Worm (Caenorhabditis elegans) whole organism, young adult: ENCODE data around the gene gck-4.
A peak's percentile ranks its signal among the peaks of the same experiment; 100 is the strongest.

Source experiments
- B0261.1 ChIP-seq: sonication (generic microtip); optimal IDR thresholded peaks from 2 replicates; lab custom pipeline; 2016; ENCODE audit warnings: mild to moderate bottlenecking, missing genetic modification characterization, moderate library complexity, missing compliant biosample characterization
- B0336.3 ChIP-seq: fragments of 200-800 bp; sonication (Bioruptor generic); IDR thresholded peaks from 2 replicates; pipeline ENCODE4 v1.3.6; 2022; ENCODE audit warnings: missing genetic modification characterization, missing compliant biosample characterization
- D2030.7 ChIP-seq: fragments of 200-800 bp; sonication (Bioruptor generic); IDR thresholded peaks from 2 replicates; pipeline ENCODE4 v1.3.6; 2022; ENCODE audit warnings: missing genetic modification reagents, missing genetic modification characterization, missing compliant biosample characterization
- F10E7.11 ChIP-seq: sonication (generic microtip); optimal IDR thresholded peaks from 2 replicates; lab custom pipeline; 2017; ENCODE audit warnings: mild to moderate bottlenecking, missing genetic modification characterization, moderate library complexity, missing compliant biosample characterization
- F49E8.2 ChIP-seq: sonication (generic microtip); optimal IDR thresholded peaks from 3 replicates; lab custom pipeline; 2017; ENCODE audit warnings: missing genetic modification characterization, mild to moderate bottlenecking, missing compliant biosample characterization, antibody characterized with exemption, moderate library complexity; ENCODE audit not compliant: insufficient read depth
- T07F8.4 ChIP-seq: sonication (generic microtip); optimal IDR thresholded peaks from 2 replicates; lab custom pipeline; 2016; ENCODE audit warnings: mild to moderate bottlenecking, missing genetic modification characterization, moderate library complexity, missing compliant biosample characterization
- T26A5.8 ChIP-seq: sonication (generic microtip); optimal IDR thresholded peaks from 2 replicates; lab custom pipeline; 2016; ENCODE audit warnings: missing genetic modification characterization, missing compliant biosample characterization
- Y56A3A.18 ChIP-seq: fragments of 200-800 bp; sonication (Bioruptor generic); IDR thresholded peaks from 2 replicates; pipeline ENCODE4 v1.3.6; 2022; ENCODE audit warnings: missing genetic modification reagents, missing genetic modification characterization, missing compliant biosample characterization
- Y67H2A.10 ChIP-seq: fragments of 200-800 bp; sonication (Bioruptor generic); conservative IDR thresholded peaks from 2 replicates; pipeline ENCODE4 v1.3.6; 2022; ENCODE audit warnings: missing genetic modification reagents, missing genetic modification characterization, missing compliant biosample characterization
- akir-1 ChIP-seq: fragments of 200-800 bp; sonication (Bioruptor generic); optimal IDR thresholded peaks from 2 replicates; lab custom pipeline; 2018; ENCODE audit warnings: mild to moderate bottlenecking, missing genetic modification characterization, moderate library complexity, missing compliant biosample characterization
- aptf-2 ChIP-seq: fragments of 200-800 bp; sonication (Bioruptor generic); conservative IDR thresholded peaks from 2 replicates; pipeline ENCODE4 v1.3.6; 2022; ENCODE audit warnings: missing genetic modification reagents, missing genetic modification characterization, missing compliant biosample characterization
- aptf-3 ChIP-seq: fragments of 200-800 bp; sonication (Bioruptor generic); IDR thresholded peaks from 2 replicates; pipeline ENCODE4 v1.3.6; 2022; ENCODE audit warnings: missing genetic modification characterization, missing compliant biosample characterization
- atf-7 ChIP-seq: sonication (generic microtip); optimal IDR thresholded peaks from 2 replicates; lab custom pipeline; 2017; ENCODE audit warnings: mild to moderate bottlenecking, missing genetic modification characterization, missing compliant biosample characterization
- attf-5 ChIP-seq: fragments of 200-800 bp; sonication (Bioruptor generic); optimal IDR thresholded peaks from 2 replicates; lab custom pipeline; 2018; ENCODE audit warnings: mild to moderate bottlenecking, missing genetic modification characterization, missing compliant biosample characterization
- bed-1 ChIP-seq: fragments of 200-800 bp; sonication (Bioruptor generic); IDR thresholded peaks from 2 replicates; pipeline ENCODE4 v1.3.6; 2022; ENCODE audit warnings: missing genetic modification reagents, missing genetic modification characterization, missing compliant biosample characterization
- ccch-3 ChIP-seq: fragments of 200-800 bp; sonication (Bioruptor generic); optimal IDR thresholded peaks from 2 replicates; lab custom pipeline; 2018; ENCODE audit warnings: mild to moderate bottlenecking, missing genetic modification characterization, missing compliant biosample characterization
- cebp-1 ChIP-seq, 2 experiments: fragments of 200-800 bp in 1 of 2; sonication (Bioruptor generic) in 1 of 2; sonication (generic microtip) in 1 of 2; IDR thresholded peaks in 1 of 2; optimal IDR thresholded peaks in 1 of 2; 2 replicates each; pipeline versions ENCODE4 v1.3.6 to Lab custom; 2017 to 2022; ENCODE audit warnings: missing compliant biosample characterization in 2 of 2, missing genetic modification characterization in 2 of 2, mild to moderate bottlenecking in 1 of 2, missing genetic modification reagents in 1 of 2, moderate library complexity in 1 of 2
- die-1 ChIP-seq: sonication (generic microtip); optimal IDR thresholded peaks from 2 replicates; lab custom pipeline; 2016; ENCODE audit warnings: missing genotype, mild to moderate bottlenecking, missing genetic modification characterization, missing compliant biosample characterization
- dox-1 ChIP-seq: fragments of 200-800 bp; sonication (Bioruptor generic); IDR thresholded peaks from 2 replicates; pipeline ENCODE4 v1.3.6; 2022; ENCODE audit warnings: missing genetic modification reagents, missing genetic modification characterization, missing compliant biosample characterization
- ets-4 ChIP-seq: fragments of 200-800 bp; sonication (Bioruptor generic); optimal IDR thresholded peaks from 2 replicates; lab custom pipeline; 2018; ENCODE audit warnings: mild to moderate bottlenecking, missing genetic modification characterization, missing compliant biosample characterization
- fkh-3 ChIP-seq: sonication (generic microtip); optimal IDR thresholded peaks from 2 replicates; lab custom pipeline; 2016; ENCODE audit warnings: mild to moderate bottlenecking, missing genetic modification characterization, missing compliant biosample characterization
- gei-17 ChIP-seq: fragments of 200-800 bp; sonication (Bioruptor generic); optimal IDR thresholded peaks from 2 replicates; lab custom pipeline; 2018; ENCODE audit warnings: mild to moderate bottlenecking, missing genetic modification characterization, missing compliant biosample characterization
- him-1 ChIP-seq: sonication (generic microtip); optimal IDR thresholded peaks from 2 replicates; lab custom pipeline; 2016; ENCODE audit warnings: missing genotype, missing genetic modification reagents, missing genetic modification characterization, missing compliant biosample characterization
- hlh-12 ChIP-seq: sonication (generic microtip); optimal IDR thresholded peaks from 2 replicates; lab custom pipeline; 2016; ENCODE audit warnings: missing genetic modification characterization, missing compliant biosample characterization
- hlh-26 ChIP-seq: fragments of 200-800 bp; sonication (Bioruptor generic); conservative IDR thresholded peaks from 2 replicates; pipeline ENCODE4 v1.3.6; 2022; ENCODE audit warnings: missing genetic modification reagents, missing genetic modification characterization, missing compliant biosample characterization
- hmg-1.2 ChIP-seq: fragments of 200-800 bp; sonication (Bioruptor generic); IDR thresholded peaks from 2 replicates; pipeline ENCODE4 v1.3.6; 2022; ENCODE audit warnings: missing genetic modification reagents, missing genetic modification characterization, missing compliant biosample characterization
- hsf-1 ChIP-seq: fragments of 200-800 bp; sonication (Bioruptor generic); IDR thresholded peaks from 2 replicates; pipeline ENCODE4 v1.3.6; 2022; ENCODE audit warnings: missing genetic modification reagents, missing genetic modification characterization, missing compliant biosample characterization
- let-526 ChIP-seq: fragments of 200-800 bp; sonication (Bioruptor generic); IDR thresholded peaks from 2 replicates; pipeline ENCODE4 v1.3.6; 2022; ENCODE audit warnings: missing genetic modification reagents, missing genetic modification characterization, missing compliant biosample characterization
- let-607 ChIP-seq, 2 experiments: fragments of 200-800 bp in 1 of 2; sonication (Bioruptor generic) in 1 of 2; sonication (generic microtip) in 1 of 2; optimal IDR thresholded peaks; 2 replicates each; lab custom pipeline; 2016 to 2018; ENCODE audit warnings: mild to moderate bottlenecking in 2 of 2, missing compliant biosample characterization in 2 of 2, missing genetic modification characterization in 2 of 2, moderate library complexity in 2 of 2, missing genotype in 1 of 2
- lsl-1 ChIP-seq: fragments of 200-800 bp; sonication (Bioruptor generic); optimal IDR thresholded peaks from 2 replicates; lab custom pipeline; 2018; ENCODE audit warnings: mild to moderate bottlenecking, missing genetic modification characterization, moderate library complexity, missing compliant biosample characterization
- madf-10 ChIP-seq: sonication (generic microtip); optimal IDR thresholded peaks from 2 replicates; lab custom pipeline; 2016; ENCODE audit warnings: mild to moderate bottlenecking, missing genetic modification characterization, missing compliant biosample characterization
- mel-28 ChIP-seq: sonication (generic microtip); optimal IDR thresholded peaks from 2 replicates; lab custom pipeline; 2016; ENCODE audit warnings: borderline replicate concordance, mild to moderate bottlenecking, missing genetic modification characterization, missing compliant biosample characterization
- mxl-1 ChIP-seq: sonication (generic microtip); optimal IDR thresholded peaks from 2 replicates; lab custom pipeline; 2016; ENCODE audit warnings: missing genetic modification characterization, missing compliant biosample characterization
- nhr-90 ChIP-seq: sonication (generic microtip); optimal IDR thresholded peaks from 2 replicates; lab custom pipeline; 2016; ENCODE audit warnings: missing genotype, mild to moderate bottlenecking, missing genetic modification characterization, missing compliant biosample characterization
- rec-8 ChIP-seq, 2 experiments: sonication (generic microtip); optimal IDR thresholded peaks; 2 replicates each; lab custom pipeline; 2016; ENCODE audit warnings: mild to moderate bottlenecking in 2 of 2, missing genetic modification characterization in 2 of 2, missing genetic modification reagents in 2 of 2, missing genotype in 2 of 2, missing biosample characterization in 1 of 2, missing compliant biosample characterization in 1 of 2, moderate library complexity in 1 of 2
- repo-1 ChIP-seq: sonication (generic microtip); optimal IDR thresholded peaks from 2 replicates; lab custom pipeline; 2017; ENCODE audit warnings: mild to moderate bottlenecking, missing genetic modification characterization, missing compliant biosample characterization
- sdz-38 ChIP-seq: sonication (generic microtip); optimal IDR thresholded peaks from 2 replicates; lab custom pipeline; 2016; ENCODE audit warnings: missing genotype, missing genetic modification characterization, missing compliant biosample characterization
- snpc-1.3 ChIP-seq: sonication (generic microtip); optimal IDR thresholded peaks from 2 replicates; lab custom pipeline; 2017; ENCODE audit warnings: missing genetic modification characterization, mild to moderate bottlenecking, missing compliant biosample characterization, antibody characterized with exemption, moderate library complexity, missing genotype, missing genetic modification reagents; ENCODE audit not compliant: insufficient read depth
- snpc-3.4 ChIP-seq: sonication (generic microtip); optimal IDR thresholded peaks from 2 replicates; lab custom pipeline; 2017; ENCODE audit warnings: missing genetic modification characterization, mild to moderate bottlenecking, missing compliant biosample characterization, antibody characterized with exemption, moderate library complexity, missing genotype, missing genetic modification reagents
- snpc-4 ChIP-seq, 5 experiments: fragments of 150-350 bp in 1 of 5; sonication (generic microtip) in 4 of 5; optimal IDR thresholded peaks; 2 replicates each; lab custom pipeline; 2014 to 2018; ENCODE audit warnings: missing genetic modification characterization in 5 of 5, missing biosample characterization in 3 of 5, antibody characterized with exemption in 2 of 5, mild to moderate bottlenecking in 2 of 5, missing compliant biosample characterization in 2 of 5, missing genotype in 2 of 5, moderate library complexity in 2 of 5, missing genetic modification reagents in 1 of 5
- somi-1 ChIP-seq: fragments of 200-800 bp; sonication (Bioruptor generic); optimal IDR thresholded peaks from 2 replicates; lab custom pipeline; 2018; ENCODE audit warnings: mild to moderate bottlenecking, missing genetic modification characterization, missing compliant biosample characterization
- tbp1 ChIP-seq: fragments of 200-800 bp; sonication (Bioruptor generic); optimal IDR thresholded peaks from 2 replicates; lab custom pipeline; 2018; ENCODE audit warnings: mild to moderate bottlenecking, missing genetic modification characterization, missing compliant biosample characterization
- unc-62 ChIP-seq: fragments of 150-350 bp; optimal IDR thresholded peaks from 2 replicates; lab custom pipeline; 2014; ENCODE audit warnings: missing biosample characterization, missing genetic modification reagents, missing genetic modification characterization
- zfh-2 ChIP-seq: fragments of 200-800 bp; sonication (Bioruptor generic); conservative IDR thresholded peaks from 2 replicates; pipeline ENCODE4 v1.3.6; 2022; ENCODE audit warnings: missing genetic modification reagents, missing genetic modification characterization, missing compliant biosample characterization
- ztf-22 ChIP-seq: fragments of 200-800 bp; sonication (Bioruptor generic); optimal IDR thresholded peaks from 2 replicates; lab custom pipeline; 2018; ENCODE audit warnings: mild to moderate bottlenecking, missing genetic modification characterization, moderate library complexity, missing compliant biosample characterization

gck-4 gene

ce11 chrX:13730209-13730975 is 53.4 kb downstream of the gck-4 start (continued):
- TF ChIP-seq hlh-26 (GFP tag; lab: Robert Waterston, UW) (no peak), nhr-90 (tag; lab: Kevin White, UChicago) (peak; percentile 73), snpc-4 (GFP tag; optimal IDR thresholded peaks at IDR 0.05; lab: Kevin White, UChicago) (peak; percentile 65), snpc-4 (tag; optimal IDR thresholded peaks at IDR 0.05; lab: Kevin White, UChicago) (peak in 2 of 4 experiments; percentile 20 to 57), lsl-1 (GFP tag; lab: Kevin White, UChicago) (no peak), akir-1 (peak; percentile 21), let-526 (GFP tag; lab: Robert Waterston, UW) (0 out of 2 replicates have a peak, but pooled peaks have one; percentile 25), die-1 (tag; lab: Kevin White, UChicago) (peak; percentile 10), attf-5 (GFP tag; lab: Kevin White, UChicago) (peak; percentile 50), let-607 (tag; optimal IDR thresholded peaks at IDR 0.05; lab: Kevin White, UChicago) (peak in 1 of 2 experiments; percentile 51), fkh-3 (tag; lab: Kevin White, UChicago) (no peak), hlh-12 (tag; lab: Kevin White, UChicago) (no peak), ccch-3 (GFP tag; lab: Kevin White, UChicago) (no peak), hsf-1 (no peak; the same call in 1 of the 2 replicates), T07F8.4 (tag; lab: Kevin White, UChicago) (peak; percentile 66), gei-17 (GFP tag; lab: Kevin White, UChicago) (no peak), D2030.7 (GFP tag; lab: Robert Waterston, UW) (peak; percentile 81), snpc-1.3 (tag; lab: Kevin White, UChicago) (peak; percentile 57), sdz-38 (tag; lab: Kevin White, UChicago) (no peak), rec-8 (tag; optimal IDR thresholded peaks at IDR 0.05; lab: Kevin White, UChicago) (peak; percentile 66 to 69), unc-62 (GFP tag; lab: Kevin White, UChicago) (no peak), B0336.3 (GFP tag; lab: Robert Waterston, UW) (no peak; the same call in 1 of the 2 replicates), ets-4 (GFP tag; lab: Kevin White, UChicago) (no peak), Y67H2A.10 (no peak), zfh-2 (GFP tag; lab: Robert Waterston, UW) (no peak), snpc-3.4 (tag; lab: Kevin White, UChicago) (peak; percentile 69), bed-1 (GFP tag; lab: Robert Waterston, UW) (no peak), hmg-1.2 (GFP tag; lab: Robert Waterston, UW) (peak; percentile 60), F49E8.2 (tag; lab: Kevin White, UChicago) (no peak), dox-1 (peak; percentile 58), cebp-1 (GFP tag; IDR thresholded peaks at IDR 0.05; lab: Robert Waterston, UW) (no peak), cebp-1 (tag; optimal IDR thresholded peaks at IDR 0.05; lab: Kevin White, UChicago) (peak; percentile 71), atf-7 (tag; lab: Kevin White, UChicago) (no peak), aptf-2 (GFP tag; lab: Robert Waterston, UW) (no peak), repo-1 (tag; lab: Kevin White, UChicago) (peak; percentile 25), mxl-1 (peak; percentile 37), ztf-22 (GFP tag; lab: Kevin White, UChicago) (no peak), tbp1 (GFP tag; lab: Kevin White, UChicago) (peak; percentile 88), aptf-3 (GFP tag; lab: Robert Waterston, UW) (peak; percentile 78; the same call in 1 of the 2 replicates), B0261.1 (peak; percentile 79), him-1 (peak; percentile 23), somi-1 (GFP tag; lab: Kevin White, UChicago) (no peak), F10E7.11 (tag; lab: Kevin White, UChicago) (no peak), T26A5.8 (tag; lab: Kevin White, UChicago) (peak; percentile 65), Y56A3A.18 (GFP tag; lab: Robert Waterston, UW) (peak; percentile 85), mel-28 (tag; lab: Kevin White, UChicago) (no peak), madf-10 (tag; lab: Kevin White, UChicago) (peak; percentile 34)
